Worm (Caenorhabditis elegans) whole organism, L4 larva: ENCODE data around the gene clec-79.

ENCODE experiments used
- lin-39 ChIP-seq: fragments of 150-350 bp; optimal IDR thresholded peaks from 2 replicates; lab custom pipeline; 2014; ENCODE audit warnings: missing biosample characterization, missing genetic modification reagents, missing genetic modification characterization
- nhr-11 ChIP-seq: fragments of 150-350 bp; optimal IDR thresholded peaks from 2 replicates; lab custom pipeline; 2014; ENCODE audit warnings: missing biosample characterization, missing genetic modification characterization
- nhr-237 ChIP-seq: sonication (generic microtip); optimal IDR thresholded peaks from 2 replicates; lab custom pipeline; 2017; ENCODE audit warnings: missing biosample characterization, missing genetic modification characterization
- nhr-76 ChIP-seq: fragments of 150-350 bp; optimal IDR thresholded peaks from 2 replicates; lab custom pipeline; 2014; ENCODE audit warnings: missing biosample characterization, missing genetic modification characterization
- nhr-77 ChIP-seq: fragments of 150-350 bp; optimal IDR thresholded peaks from 2 replicates; lab custom pipeline; 2014; ENCODE audit warnings: missing biosample characterization, missing genetic modification characterization
- pqm-1 ChIP-seq: sonication (generic microtip); optimal IDR thresholded peaks from 2 replicates; lab custom pipeline; 2017; ENCODE audit warnings: missing biosample characterization, missing genetic modification characterization
- snpc-4 ChIP-seq: fragments of 150-350 bp; optimal IDR thresholded peaks from 2 replicates; lab custom pipeline; 2014; ENCODE audit warnings: missing biosample characterization, missing genetic modification characterization
- ztf-11 ChIP-seq: fragments of 150-350 bp; optimal IDR thresholded peaks from 2 replicates; lab custom pipeline; 2014; ENCODE audit warnings: missing biosample characterization, missing genetic modification characterization

DNA sequence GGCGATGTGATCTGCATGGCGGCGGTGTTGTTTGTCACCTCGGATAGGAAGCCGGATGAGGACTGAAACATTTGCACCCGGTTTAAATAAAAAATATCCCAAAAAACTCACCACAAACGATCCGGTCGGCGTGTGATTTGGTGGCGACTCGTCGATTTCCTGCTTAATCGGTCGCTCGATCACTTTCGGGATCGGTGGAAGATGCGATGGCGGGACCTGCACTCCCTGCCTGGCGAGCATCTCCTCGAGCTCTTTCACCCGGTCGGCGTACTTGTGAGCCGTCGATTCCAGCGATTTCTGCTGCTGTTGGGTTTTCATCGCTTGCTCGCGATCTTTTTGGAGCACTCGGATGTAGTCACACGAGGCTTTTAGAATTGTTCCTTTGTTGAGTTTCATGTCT lies 43.6 kb downstream of the clec-79 start:
- TF ChIP-seq snpc-4 (tag; lab: Kevin White, UChicago) (no peak), pqm-1 (no peak), nhr-76 (no peak), ztf-11 (no peak), nhr-11 (tag; lab: Kevin White, UChicago) (no peak), nhr-237 (no peak), lin-39 (no peak), nhr-77 (tag; lab: Kevin White, UChicago) (no peak)
